Fruit fly (Drosophila melanogaster): ENCODE results near the gene Vps16A.

The Vps16A gene

DNA sequence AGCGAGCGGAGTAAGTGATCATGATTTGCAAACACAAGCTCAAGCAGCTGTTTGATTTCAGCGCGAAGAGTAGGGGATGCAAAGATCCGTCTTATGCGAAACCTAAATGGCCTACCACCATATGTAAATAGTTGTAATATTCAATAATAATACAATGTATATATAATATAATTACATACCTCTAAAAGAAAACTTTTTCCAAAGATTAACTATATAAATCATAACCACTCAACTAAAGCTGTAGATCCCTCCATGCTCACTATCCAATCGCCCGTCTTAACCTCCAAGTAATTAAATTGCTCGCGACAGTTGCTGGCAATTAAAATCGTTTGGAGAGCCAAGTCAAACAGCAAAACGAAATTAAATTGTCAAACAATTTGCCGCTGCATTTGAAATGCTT is 39.5 kb upstream of the Vps16A start (continued):
- TF ChIP-seq CG10979 (tag; optimal IDR thresholded peaks at IDR 0.05), result peak; percentile 41
- no peak for TF ChIP-seq CG8290 (GFP tag; optimal IDR thresholded peaks at IDR 0.05)
- peak in 1 of 2 experiments; percentile 21 for TF ChIP-seq CG8290 (tag; optimal IDR thresholded peaks at IDR 0.05)
- peak; percentile 27 for TF ChIP-seq Hsf (GFP tag; optimal IDR thresholded peaks at IDR 0.05)
- peak; percentile 23 for TF ChIP-seq CG15696 (tag; optimal IDR thresholded peaks at IDR 0.05)
- peak; percentile 12 for TF ChIP-seq HLH54F (GFP tag; optimal IDR thresholded peaks at IDR 0.05)
- peak; percentile 83 for TF ChIP-seq CG34422 (GFP tag; IDR thresholded peaks at IDR 0.05)
- peak; percentile 73 for TF ChIP-seq CG6272 (GFP tag; IDR thresholded peaks at IDR 0.05)
- peak; percentile 84 for TF ChIP-seq Dek (tag; optimal IDR thresholded peaks at IDR 0.05)
- peak; percentile 64 for TF ChIP-seq NfI (GFP tag; optimal IDR thresholded peaks at IDR 0.05)
- peak; percentile 95 for TF ChIP-seq Drgx (GFP tag; IDR thresholded peaks at IDR 0.05)
- TF ChIP-seq pho (GFP tag; optimal IDR thresholded peaks at IDR 0.05), result no peak
- TF ChIP-seq bcd (GFP tag; optimal IDR thresholded peaks at IDR 0.05), result peak; percentile 83
- TF ChIP-seq Blimp-1 (GFP tag; optimal IDR thresholded peaks at IDR 0.05), result peak; percentile 31
- TF ChIP-seq wdn (GFP tag; IDR thresholded peaks at IDR 0.05), result peak; percentile 49; the same call in 1 of the 2 replicates
- peak; percentile 72 for TF ChIP-seq CG11085 (GFP tag; IDR thresholded peaks at IDR 0.05)
- TF ChIP-seq CG3281 (GFP tag; optimal IDR thresholded peaks at IDR 0.05), result peak; percentile 79
- peak; percentile 63 for TF ChIP-seq lilli (GFP tag; optimal IDR thresholded peaks at IDR 0.05)
- TF ChIP-seq CG18011 (GFP tag; optimal IDR thresholded peaks at IDR 0.05), result peak; percentile 17
- peak; percentile 75 for TF ChIP-seq phol (tag; optimal IDR thresholded peaks at IDR 0.05)
- TF ChIP-seq CG7556 (GFP tag; optimal IDR thresholded peaks at IDR 0.05), result peak; percentile 76
- peak; percentile 76 for TF ChIP-seq HLH3B (GFP tag; IDR thresholded peaks at IDR 0.05)
- TF ChIP-seq Hr3 (GFP tag; optimal IDR thresholded peaks at IDR 0.05), result peak; percentile 78
- peak; percentile 84 for TF ChIP-seq CG18599 (GFP tag; optimal IDR thresholded peaks at IDR 0.05)
- no peak for TF ChIP-seq sc (optimal IDR thresholded peaks at IDR 0.05)
- no peak for TF ChIP-seq sc (GFP tag; optimal IDR thresholded peaks at IDR 0.05)
- peak; percentile 63; the same call in 1 of the 3 replicates for TF ChIP-seq so (GFP tag; IDR thresholded peaks at IDR 0.05)
- TF ChIP-seq CG32532 (GFP tag; IDR thresholded peaks at IDR 0.05), result peak; percentile 89
- TF ChIP-seq CG9817 (tag; optimal IDR thresholded peaks at IDR 0.05), result peak; percentile 64
- peak; percentile 63; the same call in 1 of the 2 replicates for TF ChIP-seq Poxn (GFP tag; IDR thresholded peaks at IDR 0.05)
- TF ChIP-seq danr (GFP tag; IDR thresholded peaks at IDR 0.05), result peak; percentile 65
- peak; percentile 73; the same call in 2 of the 3 replicates for TF ChIP-seq ase (GFP tag; IDR thresholded peaks at IDR 0.05)
- peak; percentile 78 for TF ChIP-seq CG30403 (GFP tag; optimal IDR thresholded peaks at IDR 0.05)
- peak; percentile 78 for TF ChIP-seq stc (GFP tag; IDR thresholded peaks at IDR 0.05)
- peak; percentile 40 for TF ChIP-seq scrt (GFP tag; optimal IDR thresholded peaks at IDR 0.05)
- TF ChIP-seq CG1024 (GFP tag; IDR thresholded peaks at IDR 0.05), result peak; percentile 35; the same call in 1 of the 2 replicates
- no peak for TF ChIP-seq hkb (optimal IDR thresholded peaks at IDR 0.05)
- TF ChIP-seq hkb (GFP tag; IDR thresholded peaks at IDR 0.05), result peak; percentile 85
- TF ChIP-seq CG3163 (GFP tag; optimal IDR thresholded peaks at IDR 0.05), result no peak
- TF ChIP-seq HHEX (GFP tag; optimal IDR thresholded peaks at IDR 0.05), result peak; percentile 80
- peak; percentile 63 for TF ChIP-seq CG10654 (GFP tag; optimal IDR thresholded peaks at IDR 0.05)
- peak; percentile 51 for TF ChIP-seq CG10267 (tag; optimal IDR thresholded peaks at IDR 0.05)
- peak; percentile 55 for TF ChIP-seq ems (GFP tag; optimal IDR thresholded peaks at IDR 0.05)
- no peak for TF ChIP-seq Scr (GFP tag; IDR thresholded peaks at IDR 0.05; ENCODE audit: partially characterized antibody)
- no peak for TF ChIP-seq hb (GFP tag; IDR thresholded peaks at IDR 0.05; ENCODE audit: partially characterized antibody)
- TF ChIP-seq CG12104 (GFP tag; optimal IDR thresholded peaks at IDR 0.05), result peak; percentile 37
- peak; percentile 19 for TF ChIP-seq CG18764 (GFP tag; optimal IDR thresholded peaks at IDR 0.05)
- peak; percentile 54 for TF ChIP-seq Rx (GFP tag; IDR thresholded peaks at IDR 0.05)
- TF ChIP-seq nerfin-2 (GFP tag; IDR thresholded peaks at IDR 0.05; ENCODE audit: partially characterized antibody), result no peak
- peak; percentile 44 for TF ChIP-seq corto (GFP tag; optimal IDR thresholded peaks at IDR 0.05)
- peak; percentile 26; the same call in 1 of the 2 replicates for TF ChIP-seq CG32772 (GFP tag; IDR thresholded peaks at IDR 0.05)
- TF ChIP-seq salm (tag; optimal IDR thresholded peaks at IDR 0.05), result peak; percentile 39
